Fruit fly (Drosophila melanogaster) whole organism, larva: Measurements from ENCODE around the gene MED26.

Experiments
- noc ChIP-seq: fragments of 200-800 bp; sonication (Bioruptor generic); optimal IDR thresholded peaks from 3 replicates; lab custom pipeline; 2019; ENCODE audit warnings: missing biosample characterization, mild to moderate bottlenecking, missing genetic modification characterization, moderate library complexity

MED26 gene

dm6 chr4:787389-787822 is 1.4 kb downstream of the MED26 start:
- TF ChIP-seq noc (tag; lab: Kevin White, UChicago): no peak
